Worm (Caenorhabditis elegans): Measurements from ENCODE around the gene F59A6.13.

- TF ChIP-seq dao-5 (tag; optimal IDR thresholded peaks at IDR 0.05) (no peak), W03F9.2 (tag; optimal IDR thresholded peaks at IDR 0.05) (no peak)
These were observed 5.3 kb downstream of the F59A6.13 start for ce11 chrII:5027952-5028351.

Measured in whole organism, L4/young adult.